Worm (Caenorhabditis elegans): ENCODE results near the gene srz-100.

- TF ChIP-seq mdl-1 (tag; optimal IDR thresholded peaks at IDR 0.05) (no peak), Y5F2A.4 (GFP tag; optimal IDR thresholded peaks at IDR 0.05) (no peak), ama-1 (optimal IDR thresholded peaks at IDR 0.05) (no peak), skn-1 (tag; optimal IDR thresholded peaks at IDR 0.05) (no peak), nhr-42 (GFP tag; IDR thresholded peaks at IDR 0.05) (no peak), aly-2 (tag; optimal IDR thresholded peaks at IDR 0.05) (no peak), pha-4 (GFP tag; IDR thresholded peaks at IDR 0.05) (no peak), pha-4 (tag; optimal IDR thresholded peaks at IDR 0.05) (no peak), lin-13 (GFP tag; optimal IDR thresholded peaks at IDR 0.05) (no peak)
Measured at ce11 chrV:16742123-16742522, 10.4 kb downstream of the srz-100 start, which contains the start of gene T25E12.6.
